Worm (Caenorhabditis elegans) whole organism, mixed stage, embryonic: ENCODE data around the gene pho-4.

Source experiments
- elt-3 ChIP-seq: fragments of 150-350 bp; optimal IDR thresholded peaks from 2 replicates; lab custom pipeline; 2014; ENCODE audit warnings: missing biosample characterization, missing genetic modification characterization
- nhr-237 ChIP-seq: fragments of 150-350 bp; optimal IDR thresholded peaks from 2 replicates; lab custom pipeline; 2014; ENCODE audit warnings: missing biosample characterization, missing genetic modification characterization
- nhr-28 ChIP-seq: fragments of 150-350 bp; optimal IDR thresholded peaks from 2 replicates; lab custom pipeline; 2014; ENCODE audit warnings: missing biosample characterization, missing genetic modification characterization
- tbx-8 ChIP-seq: fragments of 200-800 bp; sonication (Bioruptor generic); optimal IDR thresholded peaks from 2 replicates; lab custom pipeline; 2018; ENCODE audit warnings: mild to moderate bottlenecking, missing genetic modification characterization, moderate library complexity, missing compliant biosample characterization
- ztf-11 ChIP-seq: fragments of 150-350 bp; optimal IDR thresholded peaks from 2 replicates; lab custom pipeline; 2014; ENCODE audit warnings: missing biosample characterization, missing genetic modification characterization

DNA sequence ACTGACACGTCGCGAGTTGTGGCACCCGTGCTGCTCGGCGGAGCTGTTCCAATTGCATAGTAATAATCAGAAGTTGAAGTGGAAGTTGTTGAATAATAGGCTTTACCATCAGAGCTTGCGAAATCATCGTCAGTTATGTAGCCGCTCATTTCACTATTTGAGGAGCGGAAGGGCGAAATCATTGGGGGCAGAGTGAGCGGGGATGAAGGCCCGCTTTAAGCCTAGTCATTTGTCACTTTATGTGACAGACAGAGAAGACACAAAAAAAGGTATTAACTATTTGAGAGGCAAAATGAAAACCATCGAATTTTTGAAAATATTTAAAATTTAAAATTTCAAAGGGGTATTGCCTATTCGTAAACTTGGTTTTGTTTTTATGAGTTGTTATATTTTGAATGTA is 19.9 kb downstream of the pho-4 start:
- TF ChIP-seq elt-3 (tag; lab: Kevin White, UChicago), result no peak
- TF ChIP-seq ztf-11 (tag; lab: Kevin White, UChicago), result no peak
- no peak for TF ChIP-seq nhr-28 (tag; lab: Kevin White, UChicago)
- no peak for TF ChIP-seq tbx-8 (GFP tag; lab: Kevin White, UChicago)
- TF ChIP-seq nhr-237 (tag; lab: Kevin White, UChicago), result no peak
